Worm (Caenorhabditis elegans): Measurements from ENCODE around the gene tbx-7.

The tbx-7 gene

ce11 chrIII:5988010-5988409 lies 40.3 kb downstream of the tbx-7 start:
- TF ChIP-seq R02D3.7 (tag; optimal IDR thresholded peaks at IDR 0.05) (no peak), nhr-23 (tag; optimal IDR thresholded peaks at IDR 0.05) (no peak), F13H6.1 (tag; optimal IDR thresholded peaks at IDR 0.05) (peak; percentile 8), nhr-6 (tag; optimal IDR thresholded peaks at IDR 0.05) (no peak), C34F6.9 (tag; optimal IDR thresholded peaks at IDR 0.05) (peak; percentile 35), peb-1 (tag; optimal IDR thresholded peaks at IDR 0.05) (no peak), dmd-4 (tag; optimal IDR thresholded peaks at IDR 0.05) (no peak), elt-3 (tag; optimal IDR thresholded peaks at IDR 0.05) (no peak), ztf-1 (GFP tag; conservative IDR thresholded peaks at IDR 0.05) (no peak), Y55F3AM.14 (GFP tag; optimal IDR thresholded peaks at IDR 0.05) (no peak), nhr-77 (tag; optimal IDR thresholded peaks at IDR 0.05) (no peak), nhr-10 (tag; optimal IDR thresholded peaks at IDR 0.05) (no peak), unc-55 (GFP tag; optimal IDR thresholded peaks at IDR 0.05) (peak; percentile 56), lin-39 (tag; optimal IDR thresholded peaks at IDR 0.05) (no peak), elt-1 (tag; optimal IDR thresholded peaks at IDR 0.05) (no peak), lin-13 (GFP tag; optimal IDR thresholded peaks at IDR 0.05) (no peak), lsy-2 (tag; optimal IDR thresholded peaks at IDR 0.05) (peak in 1 of 2 experiments; percentile 36), unc-39 (tag; optimal IDR thresholded peaks at IDR 0.05) (no peak), nhr-129 (tag; optimal IDR thresholded peaks at IDR 0.05) (peak; percentile 24), nhr-21 (tag; optimal IDR thresholded peaks at IDR 0.05) (no peak), aly-2 (tag; optimal IDR thresholded peaks at IDR 0.05) (no peak), crh-2 (tag; optimal IDR thresholded peaks at IDR 0.05) (peak; percentile 24), ztf-11 (tag; optimal IDR thresholded peaks at IDR 0.05) (no peak), gmeb-1 (tag; optimal IDR thresholded peaks at IDR 0.05) (no peak), sma-3 (GFP tag; optimal IDR thresholded peaks at IDR 0.05) (no peak)

- TF ChIP-seq nhr-6 (tag; optimal IDR thresholded peaks at IDR 0.05), result no peak
- TF ChIP-seq fos-1 (tag; optimal IDR thresholded peaks at IDR 0.05), result no peak
- no peak for TF ChIP-seq ceh-16 (tag; optimal IDR thresholded peaks at IDR 0.05)
- TF ChIP-seq zag-1 (tag; optimal IDR thresholded peaks at IDR 0.05), result no peak
- no peak for TF ChIP-seq alr-1 (tag; optimal IDR thresholded peaks at IDR 0.05)
- no peak for TF ChIP-seq gmeb-1 (tag; optimal IDR thresholded peaks at IDR 0.05)
- TF ChIP-seq lsy-2 (tag; optimal IDR thresholded peaks at IDR 0.05), result no peak
- no peak for TF ChIP-seq peb-1 (tag; optimal IDR thresholded peaks at IDR 0.05)
- TF ChIP-seq elt-3 (tag; optimal IDR thresholded peaks at IDR 0.05), result no peak
- no peak for TF ChIP-seq nhr-237 (tag; optimal IDR thresholded peaks at IDR 0.05)
- no peak for TF ChIP-seq lin-13 (GFP tag; optimal IDR thresholded peaks at IDR 0.05)
- no peak for TF ChIP-seq nhr-77 (tag; optimal IDR thresholded peaks at IDR 0.05)
- TF ChIP-seq sem-4 (tag; optimal IDR thresholded peaks at IDR 0.05), result no peak
- TF ChIP-seq sma-3 (GFP tag; optimal IDR thresholded peaks at IDR 0.05), result no peak
- TF ChIP-seq blmp-1 (tag; optimal IDR thresholded peaks at IDR 0.05; ENCODE audit: insufficient read depth), result no peak
These were observed 43.0 kb downstream of the tbx-7 start, which contains the start of gene T04C9.3 for ce11 chrIII:5985340-5985739. Gene T04C9.3, plus strand, starts transcription at chrIII:5985640.

- TF ChIP-seq unc-55 (GFP tag; optimal IDR thresholded peaks at IDR 0.05) (no peak), nhr-25 (tag; optimal IDR thresholded peaks at IDR 0.05) (peak; percentile 31), sma-3 (GFP tag; optimal IDR thresholded peaks at IDR 0.05) (peak; percentile 26)
These were observed 45.5 kb downstream of the tbx-7 start for ce11 chrIII:5982753-5983390.

ce11 chrIII:5982026-5982425 lies 46.3 kb downstream of the tbx-7 start, which contains the start of gene frm-2:
Gene frm-2, minus strand, starts transcription at chrIII:5982126.
- TF ChIP-seq mdl-1 (tag; optimal IDR thresholded peaks at IDR 0.05) (no peak), unc-62 (GFP tag; optimal IDR thresholded peaks at IDR 0.05) (no peak), nhr-23 (tag; optimal IDR thresholded peaks at IDR 0.05) (no peak), nhr-77 (tag; optimal IDR thresholded peaks at IDR 0.05) (no peak)

DNA sequence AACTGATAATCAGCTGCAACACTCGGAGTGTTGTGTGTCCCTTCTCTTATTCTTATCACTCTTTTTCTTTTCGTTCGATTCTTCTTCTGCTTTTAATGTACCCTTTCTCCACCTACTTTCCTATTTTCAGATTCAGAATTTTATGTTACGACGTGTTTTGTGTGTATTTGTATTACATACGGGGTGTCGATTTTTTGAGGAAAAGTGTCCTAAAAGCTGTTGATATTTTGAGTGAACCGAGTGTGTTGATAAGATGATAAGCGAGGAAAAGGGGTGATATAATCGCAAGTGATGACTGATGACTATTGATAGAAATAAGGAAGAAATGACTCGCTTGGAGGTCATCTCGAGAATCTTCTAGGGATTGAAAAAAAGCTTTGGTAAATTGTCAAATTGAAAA lies 46.9 kb downstream of the tbx-7 start:
- TF ChIP-seq fos-1 (tag; optimal IDR thresholded peaks at IDR 0.05) (peak; percentile 95), skn-1 (tag; optimal IDR thresholded peaks at IDR 0.05) (peak; percentile 68), elt-3 (tag; optimal IDR thresholded peaks at IDR 0.05) (no peak), gmeb-1 (tag; optimal IDR thresholded peaks at IDR 0.05) (peak; percentile 2), alr-1 (tag; optimal IDR thresholded peaks at IDR 0.05) (no peak)

Measured in whole organism, L2 larva.